Fruit fly (Drosophila melanogaster) whole organism, pupa: ENCODE results near the gene Nup358.

ENCODE experiments used
- CG10348 ChIP-seq: fragments of 200-800 bp; sonication (Bioruptor generic); IDR thresholded peaks from 2 replicates; pipeline ENCODE4 v1.3.6; 2022; ENCODE audit warnings: missing biosample characterization, missing genetic modification characterization
- CG12605 ChIP-seq: fragments of 200-800 bp; sonication (Bioruptor generic); IDR thresholded peaks from 2 replicates; pipeline ENCODE4 v1.3.6; 2022; ENCODE audit warnings: missing biosample characterization, missing genetic modification characterization
- CG13204 ChIP-seq: fragments of 200-800 bp; sonication (Bioruptor generic); optimal IDR thresholded peaks from 2 replicates; lab custom pipeline; 2018; ENCODE audit warnings: missing biosample characterization, mild to moderate bottlenecking, missing genetic modification characterization, moderate library complexity
- CG14655 ChIP-seq: fragments of 200-800 bp; sonication (Bioruptor generic); optimal IDR thresholded peaks from 3 replicates; lab custom pipeline; 2017; ENCODE audit warnings: mild to moderate bottlenecking, missing biosample characterization, missing genetic modification reagents, missing genetic modification characterization
- CG15710 ChIP-seq: fragments of 200-800 bp; sonication (Bioruptor generic); optimal IDR thresholded peaks from 2 replicates; lab custom pipeline; 2018; ENCODE audit warnings: missing biosample characterization, mild to moderate bottlenecking, missing genetic modification characterization, moderate library complexity
- CG17806 ChIP-seq: fragments of 200-800 bp; sonication (Bioruptor generic); optimal IDR thresholded peaks from 2 replicates; lab custom pipeline; 2018; ENCODE audit warnings: missing biosample characterization, mild to moderate bottlenecking, missing genetic modification characterization, moderate library complexity
- CG32121 ChIP-seq: fragments of 200-800 bp; sonication (Bioruptor generic); IDR thresholded peaks from 2 replicates; pipeline ENCODE4 v1.3.6; 2022; ENCODE audit warnings: missing biosample characterization, missing genetic modification characterization
- CG34367 ChIP-seq: fragments of 200-800 bp; sonication (Bioruptor generic); optimal IDR thresholded peaks from 2 replicates; lab custom pipeline; 2018; ENCODE audit warnings: missing biosample characterization, mild to moderate bottlenecking, missing genetic modification characterization
- CG4496 ChIP-seq: fragments of 200-800 bp; sonication (Bioruptor generic); IDR thresholded peaks from 3 replicates; pipeline ENCODE4 v1.3.6; 2022; ENCODE audit warnings: missing biosample characterization, missing genetic modification characterization
- CG8159 ChIP-seq: fragments of 200-800 bp; sonication (Bioruptor generic); optimal IDR thresholded peaks from 3 replicates; lab custom pipeline; 2018; ENCODE audit warnings: missing biosample characterization, mild to moderate bottlenecking, missing genetic modification characterization, moderate library complexity
- CG8301 ChIP-seq: fragments of 200-800 bp; sonication (Bioruptor generic); optimal IDR thresholded peaks from 2 replicates; lab custom pipeline; 2018; ENCODE audit warnings: missing biosample characterization, mild to moderate bottlenecking, missing genetic modification characterization
- CG9948 ChIP-seq: fragments of 200-800 bp; sonication (Bioruptor generic); optimal IDR thresholded peaks from 2 replicates; lab custom pipeline; 2018; ENCODE audit warnings: missing biosample characterization, mild to moderate bottlenecking, missing genetic modification characterization, moderate library complexity
- D1 ChIP-seq: fragments of 200-800 bp; sonication (Bioruptor generic); optimal IDR thresholded peaks from 2 replicates; lab custom pipeline; 2018; ENCODE audit warnings: missing biosample characterization, mild to moderate bottlenecking, missing genetic modification characterization, moderate library complexity
- EcR ChIP-seq: fragments of 200-800 bp; sonication (Bioruptor generic); optimal IDR thresholded peaks from 3 replicates; lab custom pipeline; 2019; ENCODE audit warnings: missing biosample characterization, missing genetic modification characterization, mild to moderate bottlenecking, moderate library complexity, missing genetic modification reagents
- Ets98B ChIP-seq: fragments of 200-800 bp; sonication (Bioruptor generic); IDR thresholded peaks from 2 replicates; pipeline ENCODE4 v1.3.6; 2022; ENCODE audit warnings: missing biosample characterization, missing genetic modification characterization
- Pif1A ChIP-seq: fragments of 200-800 bp; sonication (Bioruptor generic); optimal IDR thresholded peaks from 3 replicates; lab custom pipeline; 2016; ENCODE audit warnings: missing biosample characterization, missing genetic modification characterization
- Pif1B ChIP-seq: fragments of 200-800 bp; sonication (Bioruptor generic); optimal IDR thresholded peaks from 3 replicates; lab custom pipeline; 2016; ENCODE audit warnings: missing biosample characterization, missing genetic modification characterization
- Snoo ChIP-seq: fragments of 200-800 bp; sonication (Bioruptor generic); optimal IDR thresholded peaks from 3 replicates; lab custom pipeline; 2017; ENCODE audit warnings: missing biosample characterization, mild to moderate bottlenecking, missing genetic modification characterization, inconsistent platforms
- fd96Ca ChIP-seq: fragments of 200-800 bp; sonication (Bioruptor generic); IDR thresholded peaks from 3 replicates; pipeline ENCODE4 v1.3.6; 2022; ENCODE audit warnings: missing biosample characterization, missing genetic modification characterization
- gl ChIP-seq: fragments of 200-800 bp; sonication (Bioruptor generic); optimal IDR thresholded peaks from 2 replicates; lab custom pipeline; 2018; ENCODE audit warnings: missing biosample characterization, mild to moderate bottlenecking, missing genetic modification characterization
- rn ChIP-seq: fragments of 200-800 bp; sonication (Bioruptor generic); IDR thresholded peaks from 2 replicates; pipeline ENCODE4 v1.3.6; 2022; ENCODE audit warnings: missing biosample characterization, missing genetic modification characterization

Gene Nup358

DNA sequence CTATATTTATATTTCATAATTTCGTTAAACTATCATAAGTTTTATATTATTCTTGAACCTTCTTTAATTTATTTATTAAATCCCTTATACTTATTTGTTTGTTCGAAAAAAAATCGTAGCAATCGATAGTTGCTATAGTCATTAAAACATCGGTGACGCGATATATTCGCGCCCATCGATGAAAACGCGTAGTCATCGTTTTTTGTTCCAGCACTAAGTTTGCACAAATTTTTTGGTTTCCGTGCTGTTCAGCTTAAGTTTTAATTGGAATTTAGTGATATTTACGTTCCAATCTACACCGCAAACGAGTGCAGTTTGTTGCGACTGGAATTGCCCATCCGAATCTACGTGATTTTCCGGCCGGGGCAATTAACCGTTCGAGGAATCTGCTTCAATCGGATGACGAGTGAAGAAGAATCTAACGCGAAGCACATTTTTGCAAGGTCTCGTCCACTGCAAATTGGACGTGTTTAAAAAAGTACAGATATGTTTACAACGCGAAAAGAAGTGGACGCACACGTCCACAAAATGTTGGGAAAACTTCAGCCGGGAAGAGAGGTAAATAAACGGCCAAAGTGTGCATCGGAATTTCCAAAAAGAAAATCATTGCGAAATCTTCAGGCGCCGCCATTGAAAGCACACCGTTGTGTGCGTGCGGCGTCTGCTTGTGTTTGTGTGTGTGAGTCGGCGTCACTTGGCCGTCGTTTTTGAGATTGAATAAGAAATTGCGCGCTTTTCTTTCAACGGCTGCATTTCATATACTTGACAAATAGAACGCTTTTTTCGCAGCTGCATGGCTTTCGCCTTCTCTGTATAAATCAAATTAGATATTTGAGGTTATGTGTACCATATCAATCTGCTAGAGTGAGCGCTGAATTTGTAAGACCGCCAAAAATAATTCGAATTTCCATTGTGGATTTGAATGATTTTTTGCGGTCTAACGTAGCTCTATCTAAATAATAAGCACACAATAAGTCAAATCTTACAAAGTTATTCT, at the start of gene Nup358:
TSS of gene Nup358 (plus strand) at position 204 of the 997 bp plus-strand sequence.
- TF ChIP-seq fd96Ca (GFP tag; lab: Robert Waterston, UW) (no peak), Ets98B (no peak), CG4496 (GFP tag; lab: Robert Waterston, UW) (no peak), rn (GFP tag; lab: Robert Waterston, UW) (no peak), CG12605 (GFP tag; lab: Robert Waterston, UW) (no peak)

DNA sequence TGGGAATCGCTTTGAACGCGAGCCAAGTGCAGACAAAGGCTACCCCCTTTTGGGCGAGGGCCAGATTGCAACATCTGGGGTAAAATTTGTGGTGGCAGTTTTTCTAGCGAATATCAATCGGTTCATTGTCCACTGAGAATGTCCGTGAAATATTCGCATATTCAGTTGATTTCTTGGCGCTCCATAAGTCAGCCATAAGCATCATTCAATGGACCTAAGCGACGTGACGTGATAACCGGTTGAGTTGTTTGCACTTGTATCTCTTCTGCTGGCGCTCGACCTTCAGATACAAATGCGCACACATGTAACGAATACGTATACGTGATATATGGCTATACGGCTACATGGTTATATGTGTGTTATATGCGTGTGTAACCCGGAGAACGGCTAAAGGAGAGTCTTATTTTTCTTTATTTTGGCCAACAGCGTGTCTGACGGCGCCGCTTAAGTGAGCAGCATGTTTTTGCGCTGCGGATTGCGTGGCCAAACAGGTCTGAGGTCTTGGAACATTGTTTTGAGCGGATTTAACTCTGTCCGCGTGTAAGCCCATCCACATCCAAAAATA, 43.7 kb upstream of the Nup358 start:
- TF ChIP-seq CG10348 (no peak), CG32121 (GFP tag; lab: Robert Waterston, UW) (no peak), D1 (no peak), CG9948 (tag; lab: Kevin White, UChicago) (no peak), Pif1B (no peak), Pif1A (GFP tag; lab: Kevin White, UChicago) (no peak), CG12605 (GFP tag; lab: Robert Waterston, UW) (no peak), CG8301 (tag; lab: Kevin White, UChicago) (no peak), fd96Ca (GFP tag; lab: Robert Waterston, UW) (peak; percentile 21; the same call in 1 of the 3 replicates), Snoo (tag; lab: Kevin White, UChicago) (peak; percentile 1), CG14655 (GFP tag; lab: Kevin White, UChicago) (no peak), CG34367 (tag; lab: Kevin White, UChicago) (no peak), CG4496 (GFP tag; lab: Robert Waterston, UW) (0 out of 3 replicates have a peak, but pooled peaks have one; percentile 15), gl (tag; lab: Kevin White, UChicago) (no peak), CG8159 (tag; lab: Kevin White, UChicago) (no peak), CG13204 (GFP tag; lab: Kevin White, UChicago) (peak; percentile 68), EcR (GFP tag; lab: Kevin White, UChicago) (peak; percentile 95), CG15710 (tag; lab: Kevin White, UChicago) (no peak), Ets98B (no peak), CG17806 (tag; lab: Kevin White, UChicago) (no peak), rn (GFP tag; lab: Robert Waterston, UW) (no peak)

DNA sequence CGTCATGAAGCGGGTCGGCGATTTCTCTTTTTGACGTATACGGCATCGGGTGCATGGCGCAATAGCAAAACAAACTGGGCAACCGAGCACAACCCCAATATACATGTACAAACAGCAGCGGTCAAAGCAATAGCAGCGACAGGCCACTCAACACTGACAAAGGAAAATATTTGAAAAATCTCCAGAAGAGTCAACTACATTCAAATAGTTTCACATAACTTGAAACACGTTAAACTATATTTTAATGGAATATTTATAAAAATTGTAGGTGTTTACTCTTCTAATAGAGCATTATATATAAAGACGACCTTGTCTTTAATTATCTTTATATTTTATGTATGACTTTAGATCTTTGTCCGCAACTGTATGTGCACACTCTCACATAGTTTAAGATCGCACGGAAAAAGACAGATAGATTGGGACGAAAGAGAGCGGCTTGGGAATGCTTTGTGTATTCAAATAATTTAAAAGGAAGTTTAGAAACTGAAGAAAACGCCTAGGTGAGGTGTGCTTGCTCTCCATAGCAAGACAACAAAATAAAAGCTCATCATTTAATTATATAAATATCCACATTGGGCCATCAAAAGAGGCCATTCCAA, 41.6 kb upstream of the Nup358 start:
- TF ChIP-seq CG15710 (tag; lab: Kevin White, UChicago) (peak; percentile 88), D1 (peak; percentile 4), CG14655 (GFP tag; lab: Kevin White, UChicago) (peak; percentile 90), EcR (GFP tag; lab: Kevin White, UChicago) (no peak), rn (GFP tag; lab: Robert Waterston, UW) (peak; percentile 11; the same call in 1 of the 2 replicates), Pif1B (peak; percentile 80), fd96Ca (GFP tag; lab: Robert Waterston, UW) (peak; percentile 77; the same call in 2 of the 3 replicates), CG34367 (tag; lab: Kevin White, UChicago) (peak; percentile 85), CG8159 (tag; lab: Kevin White, UChicago) (peak; percentile 88), CG8301 (tag; lab: Kevin White, UChicago) (peak; percentile 87), CG13204 (GFP tag; lab: Kevin White, UChicago) (peak; percentile 69), Snoo (tag; lab: Kevin White, UChicago) (peak; percentile 49), Ets98B (peak; percentile 86), CG12605 (GFP tag; lab: Robert Waterston, UW) (no peak; the same call in 1 of the 2 replicates), CG17806 (tag; lab: Kevin White, UChicago) (peak; percentile 86), CG4496 (GFP tag; lab: Robert Waterston, UW) (peak; percentile 89), CG10348 (no peak), CG9948 (tag; lab: Kevin White, UChicago) (peak; percentile 86), CG32121 (GFP tag; lab: Robert Waterston, UW) (peak; percentile 89), gl (tag; lab: Kevin White, UChicago) (peak; percentile 70), Pif1A (GFP tag; lab: Kevin White, UChicago) (peak; percentile 82)

DNA sequence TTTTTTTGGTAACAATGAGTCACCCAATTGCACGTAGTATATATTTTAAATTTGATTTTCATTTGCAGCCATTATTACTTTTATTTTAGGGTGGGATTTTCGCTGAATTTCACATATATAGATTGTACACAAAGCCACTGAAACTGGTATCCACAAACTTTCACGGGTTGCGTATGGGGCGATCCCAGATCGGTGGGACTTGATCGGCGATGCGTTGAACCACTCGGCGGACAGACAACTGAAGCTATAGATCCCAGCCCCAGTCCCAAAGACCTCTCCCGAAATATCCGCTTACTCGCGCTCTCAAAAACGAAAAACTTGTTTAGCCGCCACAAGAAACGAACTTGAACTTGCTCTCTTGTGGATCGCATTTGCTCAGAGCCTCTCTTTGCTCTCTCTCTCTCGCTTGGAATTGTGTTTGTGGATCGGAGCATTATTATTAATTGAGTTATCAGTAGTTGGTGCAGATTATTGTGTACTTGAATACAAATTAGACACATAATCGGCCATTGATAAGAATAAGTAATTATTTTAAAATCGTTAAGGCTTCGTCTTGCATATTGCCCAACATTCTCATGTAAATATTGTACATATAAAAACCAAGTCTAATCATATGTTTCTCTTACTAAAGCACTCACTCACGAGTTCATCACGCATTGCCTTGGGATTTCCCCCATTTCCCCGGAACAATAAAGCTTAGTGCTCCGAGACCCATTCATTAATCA, 40.9 kb upstream of the Nup358 start, which contains the start of gene Cad96Ca:
TSS of gene Cad96Ca (minus strand) at position 242 of the 725 bp plus-strand sequence.
- TF ChIP-seq CG4496 (GFP tag; lab: Robert Waterston, UW) (no peak), CG15710 (tag; lab: Kevin White, UChicago) (no peak), D1 (no peak), CG32121 (GFP tag; lab: Robert Waterston, UW) (no peak), CG14655 (GFP tag; lab: Kevin White, UChicago) (no peak), CG8301 (tag; lab: Kevin White, UChicago) (no peak), CG9948 (tag; lab: Kevin White, UChicago) (no peak), CG17806 (tag; lab: Kevin White, UChicago) (no peak), Pif1A (GFP tag; lab: Kevin White, UChicago) (peak; percentile 23), Ets98B (peak; percentile 24; the same call in 1 of the 2 replicates), rn (GFP tag; lab: Robert Waterston, UW) (no peak), Snoo (tag; lab: Kevin White, UChicago) (no peak), gl (tag; lab: Kevin White, UChicago) (no peak), CG10348 (no peak), CG13204 (GFP tag; lab: Kevin White, UChicago) (no peak), CG34367 (tag; lab: Kevin White, UChicago) (no peak), Pif1B (no peak), CG12605 (GFP tag; lab: Robert Waterston, UW) (peak; percentile 21; the same call in 1 of the 2 replicates), CG8159 (tag; lab: Kevin White, UChicago) (no peak), EcR (GFP tag; lab: Kevin White, UChicago) (peak; percentile 48), fd96Ca (GFP tag; lab: Robert Waterston, UW) (no peak)
